Worm (Caenorhabditis elegans): ENCODE measurements around the gene F25H9.7.

DNA sequence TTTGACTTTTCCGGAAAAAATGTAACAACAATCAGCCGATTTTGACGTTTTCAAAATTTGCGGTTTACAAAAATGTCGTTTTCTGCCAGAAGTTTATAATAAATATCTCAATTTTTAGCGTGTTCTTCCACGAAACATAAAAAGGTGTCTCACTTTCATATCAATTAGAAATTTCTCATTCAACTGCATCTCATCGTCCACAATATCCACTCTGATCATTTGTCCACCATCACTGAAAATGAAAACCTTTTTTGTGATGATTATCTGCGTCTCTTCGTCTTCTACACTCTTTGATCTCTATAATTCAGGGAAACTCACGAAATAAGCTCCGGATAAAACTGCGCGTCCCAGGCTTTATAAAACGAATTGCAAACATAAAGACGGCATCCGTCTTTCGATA lies 44.3 kb downstream of the F25H9.7 start:
- TF ChIP-seq ceh-18 (tag; optimal IDR thresholded peaks at IDR 0.05) (no peak), tbx-2 (tag; optimal IDR thresholded peaks at IDR 0.05) (no peak), fkh-10 (GFP tag; optimal IDR thresholded peaks at IDR 0.05) (no peak), npax-4 (tag; optimal IDR thresholded peaks at IDR 0.05) (no peak), dve-1 (tag; optimal IDR thresholded peaks at IDR 0.05) (no peak), fax-1 (tag; optimal IDR thresholded peaks at IDR 0.05) (no peak), ama-1 (optimal IDR thresholded peaks at IDR 0.05) (no peak), zip-5 (tag; optimal IDR thresholded peaks at IDR 0.05) (no peak), dmd-4 (tag; optimal IDR thresholded peaks at IDR 0.05; ENCODE audit: borderline replicate concordance) (no peak), Y22D7AL.16 (tag; optimal IDR thresholded peaks at IDR 0.05) (no peak), elt-2 (tag; optimal IDR thresholded peaks at IDR 0.05) (no peak), ceh-22 (tag; optimal IDR thresholded peaks at IDR 0.05) (no peak), unc-86 (tag; optimal IDR thresholded peaks at IDR 0.05) (no peak)

Data from whole organism, late embryonic.